Worm (Caenorhabditis elegans) whole organism, mixed stage, embryonic: ENCODE results near the gene dib-1.

Experiments used
- hlh-1 ChIP-seq: fragments of 150-350 bp; optimal IDR thresholded peaks from 2 replicates; lab custom pipeline; 2014; ENCODE audit warnings: missing biosample characterization, missing genetic modification reagents, missing genetic modification characterization
- nhr-28 ChIP-seq: fragments of 150-350 bp; optimal IDR thresholded peaks from 2 replicates; lab custom pipeline; 2014; ENCODE audit warnings: missing biosample characterization, missing genetic modification characterization
- pha-4 ChIP-seq: fragments of 150-350 bp; optimal IDR thresholded peaks from 2 replicates; lab custom pipeline; 2018; ENCODE audit warnings: missing biosample characterization, missing genetic modification reagents, missing genetic modification characterization
- unc-39 ChIP-seq: fragments of 150-350 bp; optimal IDR thresholded peaks from 2 replicates; lab custom pipeline; 2014; ENCODE audit warnings: missing biosample characterization, missing genetic modification characterization
- zip-8 ChIP-seq: fragments of 150-350 bp; optimal IDR thresholded peaks from 2 replicates; lab custom pipeline; 2014; ENCODE audit warnings: missing biosample characterization, missing genetic modification characterization

- TF ChIP-seq nhr-28 (tag; lab: Kevin White, UChicago), result no peak
- TF ChIP-seq unc-39 (tag; lab: Kevin White, UChicago), result no peak
- no peak for TF ChIP-seq zip-8 (tag; lab: Kevin White, UChicago)
- TF ChIP-seq hlh-1 (tag; lab: Kevin White, UChicago), result no peak
- TF ChIP-seq pha-4 (tag; lab: Kevin White, UChicago), result no peak
These were observed 2.3 kb downstream of the dib-1 start for ce11 chrIV:2892787-2893485.
